Worm (Caenorhabditis elegans) whole organism, L4 larva: Measurements from ENCODE around the gene T04C12.7.

Experiments
- D1046.2 ChIP-seq: fragments of 200-800 bp; sonication (Bioruptor generic); IDR thresholded peaks from 2 replicates; pipeline ENCODE4 v1.3.6; 2022; ENCODE audit warnings: missing genetic modification characterization, missing compliant biosample characterization
- F26F4.8 ChIP-seq: fragments of 200-800 bp; sonication (Bioruptor generic); conservative IDR thresholded peaks from 2 replicates; pipeline ENCODE4 v1.3.6; 2022; ENCODE audit warnings: missing genetic modification characterization, missing compliant biosample characterization
- F37D6.2 ChIP-seq: sonication (generic microtip); optimal IDR thresholded peaks from 2 replicates; lab custom pipeline; 2016; ENCODE audit warnings: mild to moderate bottlenecking, missing genetic modification characterization, missing compliant biosample characterization
- F49E8.2 ChIP-seq: sonication (generic microtip); optimal IDR thresholded peaks from 2 replicates; lab custom pipeline; 2016; ENCODE audit warnings: missing compliant biosample characterization, mild to moderate bottlenecking, missing genetic modification characterization, borderline replicate concordance
- Y105C5A.15 ChIP-seq: fragments of 200-800 bp; sonication (Bioruptor generic); IDR thresholded peaks from 2 replicates; pipeline ENCODE4 v1.3.6; 2022; ENCODE audit warnings: missing genetic modification characterization, missing compliant biosample characterization
- Y75B8A.6 ChIP-seq: fragments of 200-800 bp; sonication (Bioruptor generic); IDR thresholded peaks from 2 replicates; pipeline ENCODE4 v1.3.6; 2022; ENCODE audit warnings: missing genetic modification reagents, missing genetic modification characterization, missing compliant biosample characterization
- ZK337.2 ChIP-seq: fragments of 200-800 bp; sonication (Bioruptor generic); IDR thresholded peaks from 2 replicates; pipeline ENCODE4 v1.3.6; 2022; ENCODE audit warnings: missing genetic modification reagents, missing genetic modification characterization, missing compliant biosample characterization
- aly-2 ChIP-seq: sonication (generic microtip); optimal IDR thresholded peaks from 2 replicates; lab custom pipeline; 2018; ENCODE audit warnings: missing biosample characterization, missing genetic modification characterization
- arid-1 ChIP-seq: fragments of 200-800 bp; sonication (Bioruptor generic); conservative IDR thresholded peaks from 2 replicates; pipeline ENCODE4 v1.3.6; 2022; ENCODE audit warnings: missing genetic modification reagents, missing genetic modification characterization, missing compliant biosample characterization
- ceh-20 ChIP-seq: fragments of 200-800 bp; sonication (Bioruptor generic); IDR thresholded peaks from 2 replicates; pipeline ENCODE4 v1.3.6; 2022; ENCODE audit warnings: missing genetic modification reagents, missing genetic modification characterization, missing compliant biosample characterization
- ceh-32 ChIP-seq: sonication (generic microtip); optimal IDR thresholded peaks from 2 replicates; lab custom pipeline; 2016; ENCODE audit warnings: mild to moderate bottlenecking, missing genetic modification characterization, missing compliant biosample characterization; ENCODE audit not compliant: poor library complexity
- ceh-62 ChIP-seq: sonication (generic microtip); optimal IDR thresholded peaks from 2 replicates; lab custom pipeline; 2017; ENCODE audit warnings: missing biosample characterization, missing genetic modification characterization
- ceh-82 ChIP-seq: sonication (generic microtip); optimal IDR thresholded peaks from 2 replicates; lab custom pipeline; 2017; ENCODE audit warnings: missing biosample characterization, missing genetic modification characterization
- ces-1 ChIP-seq: fragments of 150-350 bp; sonication (generic microtip); optimal IDR thresholded peaks from 4 replicates; lab custom pipeline; 2014; ENCODE audit warnings: missing biosample characterization, missing genetic modification reagents, missing genetic modification characterization
- ctbp-1 ChIP-seq: fragments of 200-800 bp; sonication (Bioruptor generic); IDR thresholded peaks from 2 replicates; pipeline ENCODE4 v1.3.6; 2022; ENCODE audit warnings: missing genetic modification reagents, missing genetic modification characterization, missing compliant biosample characterization
- daf-12 ChIP-seq: fragments of 150-350 bp; optimal IDR thresholded peaks from 2 replicates; lab custom pipeline; 2014; ENCODE audit warnings: missing biosample characterization, missing genetic modification reagents, missing genetic modification characterization
- daf-16 ChIP-seq, 3 experiments: sonication (generic microtip); optimal IDR thresholded peaks; 2 replicates each; lab custom pipeline; 2016 to 2017; ENCODE audit warnings: missing genetic modification characterization in 3 of 3, missing genetic modification reagents in 3 of 3, mild to moderate bottlenecking in 2 of 3, missing compliant biosample characterization in 2 of 3, missing biosample characterization in 1 of 3, moderate library complexity in 1 of 3
- daf-8 ChIP-seq: fragments of 200-800 bp; sonication (Bioruptor generic); IDR thresholded peaks from 2 replicates; pipeline ENCODE4 v1.3.6; 2022; ENCODE audit warnings: missing genetic modification characterization, missing compliant biosample characterization
- dmd-6 ChIP-seq: fragments of 200-800 bp; sonication (Bioruptor generic); IDR thresholded peaks from 2 replicates; pipeline ENCODE4 v1.3.6; 2022; ENCODE audit warnings: missing genetic modification reagents, missing genetic modification characterization, missing compliant biosample characterization
- dmd-9 ChIP-seq: fragments of 200-800 bp; sonication (Bioruptor generic); IDR thresholded peaks from 2 replicates; pipeline ENCODE4 v1.3.6; 2022; ENCODE audit warnings: missing genetic modification reagents, missing genetic modification characterization, missing compliant biosample characterization
- dpl-1 ChIP-seq: fragments of 150-350 bp; optimal IDR thresholded peaks from 2 replicates; lab custom pipeline; 2014; ENCODE audit warnings: missing biosample characterization, missing genetic modification reagents, missing genetic modification characterization
- duxl-1 ChIP-seq: sonication (generic microtip); optimal IDR thresholded peaks from 2 replicates; lab custom pipeline; 2016; ENCODE audit warnings: mild to moderate bottlenecking, missing genetic modification characterization, moderate library complexity, missing compliant biosample characterization; ENCODE audit not compliant: poor library complexity
- dve-1 ChIP-seq: sonication (generic microtip); optimal IDR thresholded peaks from 2 replicates; lab custom pipeline; 2017; ENCODE audit warnings: antibody characterized with exemption, mild to moderate bottlenecking, missing genetic modification characterization, missing compliant biosample characterization; ENCODE audit not compliant: insufficient read depth
- hif-1 ChIP-seq, 2 experiments: sonication (generic microtip); optimal IDR thresholded peaks; 2 replicates each; lab custom pipeline; 2016 to 2017; ENCODE audit warnings: missing compliant biosample characterization in 2 of 2, missing genetic modification characterization in 2 of 2, missing genetic modification reagents in 2 of 2, missing genotype in 2 of 2, mild to moderate bottlenecking in 1 of 2
- hlh-11 ChIP-seq: fragments of 200-800 bp; sonication (Bioruptor generic); optimal IDR thresholded peaks from 2 replicates; lab custom pipeline; 2018; ENCODE audit warnings: mild to moderate bottlenecking, missing genetic modification characterization, missing compliant biosample characterization
- hlh-30 ChIP-seq: sonication (generic microtip); optimal IDR thresholded peaks from 2 replicates; lab custom pipeline; 2017; ENCODE audit warnings: antibody characterized with exemption, mild to moderate bottlenecking, missing genetic modification characterization, missing compliant biosample characterization; ENCODE audit not compliant: insufficient read depth
- hmg-1.1 ChIP-seq: fragments of 200-800 bp; sonication (Bioruptor generic); IDR thresholded peaks from 2 replicates; pipeline ENCODE4 v1.3.6; 2022; ENCODE audit warnings: missing genetic modification reagents, missing genetic modification characterization, missing compliant biosample characterization
- lim-7 ChIP-seq: fragments of 200-800 bp; sonication (Bioruptor generic); IDR thresholded peaks from 2 replicates; pipeline ENCODE4 v1.3.6; 2022; ENCODE audit warnings: missing genetic modification characterization, missing compliant biosample characterization
- lin-1 ChIP-seq: fragments of 200-800 bp; sonication (Bioruptor generic); IDR thresholded peaks from 2 replicates; pipeline ENCODE4 v1.3.6; 2022; ENCODE audit warnings: missing genetic modification reagents, missing genetic modification characterization, missing compliant biosample characterization
- lin-38 ChIP-seq: fragments of 200-800 bp; sonication (Bioruptor generic); IDR thresholded peaks from 2 replicates; pipeline ENCODE4 v1.3.6; 2022; ENCODE audit warnings: missing genetic modification reagents, missing genetic modification characterization, missing compliant biosample characterization
- lin-39 ChIP-seq: fragments of 150-350 bp; optimal IDR thresholded peaks from 2 replicates; lab custom pipeline; 2014; ENCODE audit warnings: missing biosample characterization, missing genetic modification reagents, missing genetic modification characterization
- mep-1 ChIP-seq: fragments of 150-350 bp; sonication (generic microtip); optimal IDR thresholded peaks from 3 replicates; lab custom pipeline; 2014; ENCODE audit warnings: missing biosample characterization, missing genetic modification characterization
- mes-2 ChIP-seq: sonication (generic microtip); optimal IDR thresholded peaks from 2 replicates; lab custom pipeline; 2016; ENCODE audit warnings: missing genotype, mild to moderate bottlenecking, missing genetic modification characterization, missing compliant biosample characterization; ENCODE audit not compliant: poor library complexity, severe bottlenecking
- mxl-3 ChIP-seq: fragments of 200-800 bp; sonication (Bioruptor generic); optimal IDR thresholded peaks from 2 replicates; lab custom pipeline; 2018; ENCODE audit warnings: mild to moderate bottlenecking, missing genetic modification characterization, missing compliant biosample characterization
- nhr-11 ChIP-seq: fragments of 150-350 bp; optimal IDR thresholded peaks from 2 replicates; lab custom pipeline; 2014; ENCODE audit warnings: missing biosample characterization, missing genetic modification characterization
- nhr-111 ChIP-seq: fragments of 200-800 bp; sonication (Bioruptor generic); optimal IDR thresholded peaks from 2 replicates; lab custom pipeline; 2018; ENCODE audit warnings: mild to moderate bottlenecking, missing genetic modification characterization, missing compliant biosample characterization
- nhr-28 ChIP-seq: fragments of 150-350 bp; optimal IDR thresholded peaks from 2 replicates; lab custom pipeline; 2014; ENCODE audit warnings: missing biosample characterization, missing genetic modification characterization
- nhr-77 ChIP-seq: fragments of 150-350 bp; optimal IDR thresholded peaks from 2 replicates; lab custom pipeline; 2014; ENCODE audit warnings: missing biosample characterization, missing genetic modification characterization
- pqm-1 ChIP-seq: sonication (generic microtip); optimal IDR thresholded peaks from 2 replicates; lab custom pipeline; 2017; ENCODE audit warnings: missing biosample characterization, missing genetic modification characterization
- set-16 ChIP-seq: fragments of 200-800 bp; sonication (Bioruptor generic); IDR thresholded peaks from 2 replicates; pipeline ENCODE4 v1.3.6; 2022; ENCODE audit warnings: missing genetic modification reagents, missing genetic modification characterization, missing compliant biosample characterization
- snpc-1.2 ChIP-seq: fragments of 200-800 bp; sonication (Bioruptor generic); IDR thresholded peaks from 2 replicates; pipeline ENCODE4 v1.3.6; 2022; ENCODE audit warnings: missing genetic modification reagents, missing genetic modification characterization, missing compliant biosample characterization
- spr-1 ChIP-seq: sonication (generic microtip); optimal IDR thresholded peaks from 2 replicates; lab custom pipeline; 2016; ENCODE audit warnings: mild to moderate bottlenecking, missing genetic modification characterization, missing compliant biosample characterization
- tra-1 ChIP-seq: fragments of 200-800 bp; sonication (Bioruptor generic); IDR thresholded peaks from 2 replicates; pipeline ENCODE4 v1.3.6; 2022; ENCODE audit warnings: missing genetic modification reagents, missing genetic modification characterization, missing compliant biosample characterization
- unc-62 ChIP-seq, 3 experiments: fragments of 150-350 bp in 1 of 3; sonication (generic microtip); optimal IDR thresholded peaks in 2 of 3; peaks in 1 of 3; 1 replicate in 1 of 3; 2 replicates in 2 of 3; lab custom pipeline; 2014 to 2017; ENCODE audit warnings: missing biosample characterization in 3 of 3, missing genetic modification characterization in 3 of 3, missing genetic modification reagents in 3 of 3, missing genotype in 1 of 3
- zag-1 ChIP-seq: fragments of 150-350 bp; optimal IDR thresholded peaks from 2 replicates; lab custom pipeline; 2014; ENCODE audit warnings: missing biosample characterization, missing genetic modification characterization
- zfp-3 ChIP-seq: fragments of 200-800 bp; sonication (Bioruptor generic); conservative IDR thresholded peaks from 2 replicates; pipeline ENCODE4 v1.3.6; 2022; ENCODE audit warnings: missing genetic modification reagents, missing genetic modification characterization, missing compliant biosample characterization
- ztf-11 ChIP-seq: fragments of 150-350 bp; optimal IDR thresholded peaks from 2 replicates; lab custom pipeline; 2014; ENCODE audit warnings: missing biosample characterization, missing genetic modification characterization
- ztf-7 ChIP-seq: fragments of 150-350 bp; optimal IDR thresholded peaks from 2 replicates; lab custom pipeline; 2014; ENCODE audit warnings: missing biosample characterization, missing genetic modification characterization

The T04C12.7 gene

DNA sequence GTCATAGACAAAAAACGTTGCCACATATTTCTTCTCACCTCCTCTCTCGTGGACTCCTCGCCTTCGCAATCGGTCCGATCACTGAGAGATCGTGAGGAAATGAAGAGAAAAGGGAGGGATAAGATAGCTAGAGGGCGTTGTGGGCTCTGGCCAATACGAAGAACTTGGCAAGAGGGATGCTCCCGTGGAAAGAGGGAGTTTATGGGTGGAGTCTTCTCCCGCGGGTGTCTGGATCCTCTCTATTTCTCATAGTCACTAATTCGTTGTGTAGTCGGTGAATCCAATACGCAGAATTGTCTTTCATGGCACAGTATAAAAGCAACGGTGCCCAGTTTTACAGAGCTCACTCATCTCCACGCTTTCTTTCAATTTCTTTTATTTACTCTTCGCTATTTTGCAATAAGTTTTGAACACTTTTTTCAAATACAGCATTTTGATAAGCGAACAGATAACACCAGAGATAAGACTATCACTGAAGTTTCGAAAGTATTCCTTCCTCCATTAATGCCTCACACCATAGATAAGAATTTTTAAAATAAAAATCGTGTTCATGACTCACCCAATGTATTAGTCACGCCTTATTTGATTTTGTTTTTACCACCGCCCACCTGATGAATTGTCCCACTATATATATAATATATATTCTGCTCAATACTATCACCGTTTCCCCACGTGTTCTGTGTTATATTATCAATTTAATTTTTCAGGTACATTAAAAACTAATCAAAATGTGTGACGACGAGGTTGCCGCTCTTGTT lies 26.6 kb downstream of the T04C12.7 start, which contains the start of gene act-1 (continued):
- TF ChIP-seq tra-1 (GFP tag; lab: Robert Waterston, UW) (no peak), zag-1 (tag; lab: Kevin White, UChicago) (no peak), daf-12 (tag; lab: Kevin White, UChicago) (no peak), snpc-1.2 (no peak), lin-38 (no peak), nhr-111 (GFP tag; lab: Kevin White, UChicago) (no peak), duxl-1 (tag; lab: Kevin White, UChicago) (no peak), ztf-7 (tag; lab: Kevin White, UChicago) (no peak), daf-16 (GFP tag; optimal IDR thresholded peaks at IDR 0.05; lab: Kevin White, UChicago) (peak in 1 of 2 experiments; percentile 95), daf-16 (tag; optimal IDR thresholded peaks at IDR 0.05; lab: Kevin White, UChicago) (no peak), dmd-6 (0 out of 2 replicates have a peak, but pooled peaks have one; percentile 41), ztf-11 (tag; lab: Kevin White, UChicago) (no peak), dve-1 (peak; percentile 26), lin-39 (tag; lab: Kevin White, UChicago) (no peak), ces-1 (no peak), nhr-77 (tag; lab: Kevin White, UChicago) (peak; percentile 6), hmg-1.1 (GFP tag; lab: Robert Waterston, UW) (0 out of 2 replicates have a peak, but pooled peaks have one; percentile 33), ZK337.2 (GFP tag; lab: Robert Waterston, UW) (no peak), ceh-82 (tag; lab: Kevin White, UChicago) (no peak), F37D6.2 (tag; lab: Kevin White, UChicago) (no peak), daf-8 (GFP tag; lab: Robert Waterston, UW) (no peak), D1046.2 (GFP tag; lab: Robert Waterston, UW) (no peak), ceh-20 (no peak), mep-1 (tag; lab: Kevin White, UChicago) (no peak), hlh-11 (tag; lab: Kevin White, UChicago) (peak; percentile 34), lin-1 (GFP tag; lab: Robert Waterston, UW) (no peak), dpl-1 (GFP tag; lab: Kevin White, UChicago) (no peak), mxl-3 (GFP tag; lab: Kevin White, UChicago) (no peak), Y75B8A.6 (GFP tag; lab: Robert Waterston, UW) (no peak), lim-7 (GFP tag; lab: Robert Waterston, UW) (no peak), hlh-30 (tag; lab: Kevin White, UChicago) (no peak), F49E8.2 (tag; lab: Kevin White, UChicago) (no peak), spr-1 (tag; lab: Kevin White, UChicago) (no peak), ceh-62 (no peak), ceh-32 (tag; lab: Kevin White, UChicago) (no peak), dmd-9 (GFP tag; lab: Robert Waterston, UW) (no peak), aly-2 (tag; lab: Kevin White, UChicago) (no peak), unc-62 (GFP tag; optimal IDR thresholded peaks at IDR 0.05 in 1 of 2; lab: Kevin White, UChicago) (peak in 1 of 2 experiments; percentile 54), unc-62 (tag; optimal IDR thresholded peaks at IDR 0.05; lab: Kevin White, UChicago) (no peak), nhr-28 (tag; lab: Kevin White, UChicago) (peak; percentile 66), F26F4.8 (GFP tag; lab: Robert Waterston, UW) (no peak), pqm-1 (tag; lab: Kevin White, UChicago) (peak; percentile 95), arid-1 (GFP tag; lab: Robert Waterston, UW) (0 out of 2 replicates have a peak, but pooled peaks have one; percentile 4), mes-2 (tag; lab: Kevin White, UChicago) (no peak), hif-1 (tag; optimal IDR thresholded peaks at IDR 0.05; lab: Kevin White, UChicago) (no peak), set-16 (GFP tag; lab: Robert Waterston, UW) (0 out of 2 replicates have a peak, but pooled peaks have one; percentile 13), zfp-3 (no peak), Y105C5A.15 (GFP tag; lab: Robert Waterston, UW) (no peak), nhr-11 (tag; lab: Kevin White, UChicago) (peak; percentile 73), ctbp-1 (0 out of 2 replicates have a peak, but pooled peaks have one; percentile 61)
